Worm (Caenorhabditis elegans): ENCODE data around the gene sdz-11.

DNA sequence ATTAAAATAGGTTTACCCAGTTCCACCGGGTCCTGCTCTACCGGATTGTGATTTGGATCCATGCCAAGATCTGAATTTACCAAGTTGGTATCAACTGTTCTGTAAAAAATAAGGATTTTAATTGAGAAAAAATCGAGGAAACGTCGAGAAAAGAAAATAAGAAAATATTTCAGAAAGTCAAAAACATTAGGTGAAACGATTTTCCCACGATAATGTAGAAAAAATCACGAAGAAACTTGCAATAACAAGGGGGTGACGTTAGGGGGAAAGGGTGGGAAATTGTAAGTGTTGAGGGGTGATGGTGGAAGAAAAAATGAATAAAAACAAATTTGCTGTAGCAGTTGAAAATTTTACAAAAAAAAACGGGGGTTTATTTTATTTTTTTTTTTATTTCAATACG is 21.0 kb upstream of the sdz-11 start, which contains the start of gene T24E12.10:
- no peak for TF ChIP-seq fkh-10 (GFP tag; optimal IDR thresholded peaks at IDR 0.05)
- no peak for TF ChIP-seq elt-3 (tag; optimal IDR thresholded peaks at IDR 0.05)
